Worm (Caenorhabditis elegans) whole organism, L4 larva: ENCODE results near the gene F32D8.7.
A peak's percentile ranks its signal among the peaks of the same experiment; 100 is the strongest.

ENCODE experiments used
- F26F4.8 ChIP-seq: fragments of 200-800 bp; sonication (Bioruptor generic); conservative IDR thresholded peaks from 2 replicates; pipeline ENCODE4 v1.3.6; 2022; ENCODE audit warnings: missing genetic modification characterization, missing compliant biosample characterization
- F49E8.2 ChIP-seq: sonication (generic microtip); optimal IDR thresholded peaks from 2 replicates; lab custom pipeline; 2016; ENCODE audit warnings: missing compliant biosample characterization, mild to moderate bottlenecking, missing genetic modification characterization, borderline replicate concordance
- R02D3.7 ChIP-seq: fragments of 150-350 bp; sonication (generic microtip); optimal IDR thresholded peaks from 3 replicates; lab custom pipeline; 2014; ENCODE audit warnings: missing biosample characterization, missing genetic modification characterization
- T26A8.4 ChIP-seq: fragments of 200-800 bp; sonication (Bioruptor generic); IDR thresholded peaks from 2 replicates; pipeline ENCODE4 v1.3.6; 2022; ENCODE audit warnings: missing genetic modification characterization, missing compliant biosample characterization
- Y105C5A.15 ChIP-seq: fragments of 200-800 bp; sonication (Bioruptor generic); IDR thresholded peaks from 2 replicates; pipeline ENCODE4 v1.3.6; 2022; ENCODE audit warnings: missing genetic modification characterization, missing compliant biosample characterization
- Y75B8A.6 ChIP-seq: fragments of 200-800 bp; sonication (Bioruptor generic); IDR thresholded peaks from 2 replicates; pipeline ENCODE4 v1.3.6; 2022; ENCODE audit warnings: missing genetic modification reagents, missing genetic modification characterization, missing compliant biosample characterization
- ZK337.2 ChIP-seq: fragments of 200-800 bp; sonication (Bioruptor generic); IDR thresholded peaks from 2 replicates; pipeline ENCODE4 v1.3.6; 2022; ENCODE audit warnings: missing genetic modification reagents, missing genetic modification characterization, missing compliant biosample characterization
- aha-1 ChIP-seq: fragments of 150-350 bp; peaks from one replicate; lab custom pipeline; 2014; ENCODE audit warnings: missing biosample characterization, missing genetic modification characterization
- aly-2 ChIP-seq: sonication (generic microtip); optimal IDR thresholded peaks from 2 replicates; lab custom pipeline; 2018; ENCODE audit warnings: missing biosample characterization, missing genetic modification characterization
- attf-4 ChIP-seq: sonication (generic microtip); optimal IDR thresholded peaks from 3 replicates; lab custom pipeline; 2017; ENCODE audit warnings: missing biosample characterization, missing genetic modification characterization
- ces-1 ChIP-seq: fragments of 150-350 bp; sonication (generic microtip); optimal IDR thresholded peaks from 4 replicates; lab custom pipeline; 2014; ENCODE audit warnings: missing biosample characterization, missing genetic modification reagents, missing genetic modification characterization
- daf-16 ChIP-seq, 3 experiments: sonication (generic microtip); optimal IDR thresholded peaks; 2 replicates each; lab custom pipeline; 2016 to 2017; ENCODE audit warnings: missing genetic modification characterization in 3 of 3, missing genetic modification reagents in 3 of 3, mild to moderate bottlenecking in 2 of 3, missing compliant biosample characterization in 2 of 3, missing biosample characterization in 1 of 3, moderate library complexity in 1 of 3
- daf-19 ChIP-seq: fragments of 200-800 bp; sonication (Bioruptor generic); conservative IDR thresholded peaks from 2 replicates; pipeline ENCODE4 v1.3.6; 2022; ENCODE audit warnings: missing genetic modification characterization, missing compliant biosample characterization
- fkh-10 ChIP-seq: fragments of 150-350 bp; optimal IDR thresholded peaks from 2 replicates; lab custom pipeline; 2014; ENCODE audit warnings: missing biosample characterization, missing genetic modification reagents, missing genetic modification characterization
- fos-1 ChIP-seq: fragments of 150-350 bp; optimal IDR thresholded peaks from 2 replicates; lab custom pipeline; 2014; ENCODE audit warnings: missing biosample characterization, missing genetic modification characterization
- gei-8 ChIP-seq: fragments of 200-800 bp; sonication (Bioruptor generic); optimal IDR thresholded peaks from 2 replicates; lab custom pipeline; 2018; ENCODE audit warnings: mild to moderate bottlenecking, missing genetic modification characterization, missing compliant biosample characterization
- lim-7 ChIP-seq: fragments of 200-800 bp; sonication (Bioruptor generic); IDR thresholded peaks from 2 replicates; pipeline ENCODE4 v1.3.6; 2022; ENCODE audit warnings: missing genetic modification characterization, missing compliant biosample characterization
- lin-29 ChIP-seq: fragments of 200-800 bp; sonication (Bioruptor generic); IDR thresholded peaks from 2 replicates; pipeline ENCODE4 v1.3.6; 2022; ENCODE audit warnings: missing genetic modification reagents, missing genetic modification characterization, missing compliant biosample characterization
- lsy-2 ChIP-seq, 2 experiments: fragments of 150-350 bp in 1 of 2; sonication (generic microtip) in 1 of 2; optimal IDR thresholded peaks; 2 replicates each; lab custom pipeline; 2014 to 2017; ENCODE audit warnings: missing biosample characterization in 2 of 2, missing genetic modification characterization in 2 of 2
- madf-9 ChIP-seq: fragments of 200-800 bp; sonication (Bioruptor generic); conservative IDR thresholded peaks from 2 replicates; pipeline ENCODE4 v1.3.6; 2022; ENCODE audit warnings: missing genetic modification reagents, missing genetic modification characterization, missing compliant biosample characterization
- mdt-29 ChIP-seq: fragments of 200-800 bp; sonication (Bioruptor generic); IDR thresholded peaks from 2 replicates; pipeline ENCODE4 v1.3.6; 2022; ENCODE audit warnings: missing genetic modification reagents, missing genetic modification characterization, missing compliant biosample characterization
- mxl-3 ChIP-seq: fragments of 200-800 bp; sonication (Bioruptor generic); optimal IDR thresholded peaks from 2 replicates; lab custom pipeline; 2018; ENCODE audit warnings: mild to moderate bottlenecking, missing genetic modification characterization, missing compliant biosample characterization
- nhr-11 ChIP-seq: fragments of 150-350 bp; optimal IDR thresholded peaks from 2 replicates; lab custom pipeline; 2014; ENCODE audit warnings: missing biosample characterization, missing genetic modification characterization
- sdz-12 ChIP-seq: fragments of 200-800 bp; sonication (Bioruptor generic); optimal IDR thresholded peaks from 2 replicates; lab custom pipeline; 2018; ENCODE audit warnings: mild to moderate bottlenecking, missing genetic modification characterization, missing compliant biosample characterization
- set-16 ChIP-seq: fragments of 200-800 bp; sonication (Bioruptor generic); IDR thresholded peaks from 2 replicates; pipeline ENCODE4 v1.3.6; 2022; ENCODE audit warnings: missing genetic modification reagents, missing genetic modification characterization, missing compliant biosample characterization
- skn-1 ChIP-seq: fragments of 150-350 bp; optimal IDR thresholded peaks from 2 replicates; lab custom pipeline; 2014; ENCODE audit warnings: missing biosample characterization, missing genetic modification characterization
- spr-3 ChIP-seq: fragments of 200-800 bp; sonication (Bioruptor generic); optimal IDR thresholded peaks from 2 replicates; lab custom pipeline; 2018; ENCODE audit warnings: mild to moderate bottlenecking, missing genetic modification characterization, missing compliant biosample characterization
- zfp-2 ChIP-seq: sonication (generic microtip); optimal IDR thresholded peaks from 2 replicates; lab custom pipeline; 2016; ENCODE audit warnings: mild to moderate bottlenecking, missing genetic modification characterization, missing compliant biosample characterization

The F32D8.7 gene

ce11 chrV:10942161-10942560, 43.9 kb downstream of the F32D8.7 start, which contains the start of gene zip-9:
Gene zip-9, plus strand, starts transcription at chrV:10942461.
- TF ChIP-seq Y75B8A.6 (GFP tag; lab: Robert Waterston, UW) (0 out of 2 replicates have a peak, but pooled peaks have one; percentile 18), aly-2 (tag; lab: Kevin White, UChicago) (no peak)

ce11 chrV:10944903-10945302, 46.7 kb downstream of the F32D8.7 start:
- peak; percentile 70 for TF ChIP-seq fkh-10 (GFP tag; lab: Kevin White, UChicago)
- TF ChIP-seq F26F4.8 (GFP tag; lab: Robert Waterston, UW): no peak
- TF ChIP-seq R02D3.7 (tag; lab: Kevin White, UChicago): no peak
- TF ChIP-seq mdt-29 (GFP tag; lab: Robert Waterston, UW): no peak
- TF ChIP-seq daf-16 (GFP tag; optimal IDR thresholded peaks at IDR 0.05; lab: Kevin White, UChicago): no peak
- no peak for TF ChIP-seq daf-16 (tag; optimal IDR thresholded peaks at IDR 0.05; lab: Kevin White, UChicago)
- TF ChIP-seq lsy-2 (tag; optimal IDR thresholded peaks at IDR 0.05; lab: Kevin White, UChicago): peak in 1 of 2 experiments; percentile 9
- peak; percentile 32 for TF ChIP-seq ces-1 (GFP tag; lab: Kevin White, UChicago)
- no peak for TF ChIP-seq lin-29 (GFP tag; lab: Robert Waterston, UW)
- TF ChIP-seq T26A8.4 (GFP tag; lab: Robert Waterston, UW): no peak

ce11 chrV:10947210-10947609, 49.0 kb downstream of the F32D8.7 start:
- TF ChIP-seq zfp-2 (tag; lab: Kevin White, UChicago) (no peak), spr-3 (GFP tag; lab: Kevin White, UChicago) (no peak), F49E8.2 (no peak), Y105C5A.15 (GFP tag; lab: Robert Waterston, UW) (no peak), ZK337.2 (no peak), lim-7 (no peak)

- peak; percentile 38 for TF ChIP-seq aha-1 (tag; lab: Kevin White, UChicago)
- TF ChIP-seq madf-9 (GFP tag; lab: Robert Waterston, UW): no peak
- no peak for TF ChIP-seq mxl-3
Observed at ce11 chrV:10947930-10948329, 49.7 kb downstream of the F32D8.7 start, which contains the start of gene F17C11.2. Gene F17C11.2, plus strand, starts transcription at chrV:10948230.

ce11 chrV:10949511-10949910, 51.3 kb downstream of the F32D8.7 start, which contains the start of gene col-153:
Gene col-153, plus strand, starts transcription at chrV:10949811.
- TF ChIP-seq set-16 (GFP tag; lab: Robert Waterston, UW) (no peak), attf-4 (tag; lab: Kevin White, UChicago) (no peak), aly-2 (tag; lab: Kevin White, UChicago) (no peak), nhr-11 (tag; lab: Kevin White, UChicago) (no peak), lim-7 (no peak), fos-1 (tag; lab: Kevin White, UChicago) (no peak), gei-8 (GFP tag; lab: Kevin White, UChicago) (no peak), sdz-12 (no peak), daf-19 (GFP tag; lab: Robert Waterston, UW) (no peak), mxl-3 (no peak), skn-1 (no peak)
- TF ChIP-seq, all 104 proteins: peak for 0
